Fruit fly (Drosophila melanogaster) whole organism, prepupa: ENCODE measurements around the gene ppl.

Source experiments
- CG11294 ChIP-seq: fragments of 200-800 bp; sonication (Bioruptor generic); IDR thresholded peaks from 2 replicates; pipeline ENCODE4 v1.3.6; 2022; ENCODE audit warnings: missing biosample characterization, missing genetic modification characterization
- CG11902 ChIP-seq: fragments of 200-800 bp; sonication (Bioruptor generic); optimal IDR thresholded peaks from 3 replicates; lab custom pipeline; 2016; ENCODE audit warnings: missing biosample characterization, missing genetic modification characterization
- CG3919 ChIP-seq: fragments of 200-800 bp; sonication (Bioruptor generic); optimal IDR thresholded peaks from 3 replicates; lab custom pipeline; 2016; ENCODE audit warnings: missing biosample characterization, missing genetic modification characterization
- CG4318 ChIP-seq: fragments of 200-800 bp; sonication (Bioruptor generic); optimal IDR thresholded peaks from 3 replicates; lab custom pipeline; 2017; ENCODE audit warnings: missing biosample characterization, mild to moderate bottlenecking, missing genetic modification characterization
- CG6854 ChIP-seq: fragments of 200-800 bp; sonication (Bioruptor generic); optimal IDR thresholded peaks from 2 replicates; lab custom pipeline; 2017; ENCODE audit warnings: missing biosample characterization, mild to moderate bottlenecking, missing genetic modification characterization
- Gug ChIP-seq: fragments of 200-800 bp; sonication (Bioruptor generic); IDR thresholded peaks from 2 replicates; pipeline ENCODE4 v1.3.6; 2022; ENCODE audit warnings: missing biosample characterization, missing genetic modification characterization
- Lpt ChIP-seq: fragments of 200-800 bp; sonication (Bioruptor generic); optimal IDR thresholded peaks from 3 replicates; lab custom pipeline; 2016; ENCODE audit warnings: missing biosample characterization, missing genetic modification characterization
- Sox102F ChIP-seq: fragments of 200-800 bp; sonication (Bioruptor generic); optimal IDR thresholded peaks from 2 replicates; lab custom pipeline; 2016; ENCODE audit warnings: missing biosample characterization, mild to moderate bottlenecking, missing genetic modification characterization
- dac ChIP-seq: fragments of 200-800 bp; sonication (Bioruptor generic); optimal IDR thresholded peaks from 2 replicates; lab custom pipeline; 2017; ENCODE audit warnings: missing biosample characterization, mild to moderate bottlenecking, missing genetic modification characterization
- ss ChIP-seq, 2 experiments: fragments of 200-800 bp; sonication (Bioruptor generic); optimal IDR thresholded peaks; 2 replicates in 1 of 2; 3 replicates in 1 of 2; lab custom pipeline; 2017 to 2018; ENCODE audit warnings: mild to moderate bottlenecking in 2 of 2, missing biosample characterization in 2 of 2, missing genetic modification characterization in 2 of 2, moderate library complexity in 1 of 2

dm6 chr3L:21236959-21237551 is 44.3 kb downstream of the ppl start:
- TF ChIP-seq CG6854 (no peak), Sox102F (GFP tag; lab: Kevin White, UChicago) (no peak), dac (GFP tag; lab: Kevin White, UChicago) (no peak), CG11294 (0 out of 2 replicates have a peak, but pooled peaks have one; percentile 17), CG4318 (no peak), CG11902 (no peak), Gug (peak; percentile 21; the same call in 1 of the 2 replicates), CG3919 (peak; percentile 26), ss (GFP tag; optimal IDR thresholded peaks at IDR 0.05; lab: Kevin White, UChicago) (no peak), Lpt (peak; percentile 75)
